Worm (Caenorhabditis elegans) whole organism, young adult: ENCODE results near the gene ckb-1.

Source experiments
- B0035.1 ChIP-seq: sonication (generic microtip); optimal IDR thresholded peaks from 2 replicates; lab custom pipeline; 2016; ENCODE audit warnings: missing genetic modification characterization, mild to moderate bottlenecking, missing compliant biosample characterization, missing genotype, missing genetic modification reagents
- F23B12.7 ChIP-seq: sonication (generic microtip); optimal IDR thresholded peaks from 2 replicates; lab custom pipeline; 2017; ENCODE audit warnings: missing genetic modification characterization, mild to moderate bottlenecking, missing compliant biosample characterization, antibody characterized with exemption, moderate library complexity; ENCODE audit not compliant: insufficient read depth
- F33H1.4 ChIP-seq: fragments of 200-800 bp; sonication (Bioruptor generic); IDR thresholded peaks from 2 replicates; pipeline ENCODE4 v1.3.6; 2022; ENCODE audit warnings: missing genetic modification reagents, missing genetic modification characterization, missing compliant biosample characterization
- F37B4.10 ChIP-seq: fragments of 200-800 bp; sonication (Bioruptor generic); IDR thresholded peaks from 2 replicates; pipeline ENCODE4 v1.3.6; 2022; ENCODE audit warnings: missing genetic modification characterization, missing compliant biosample characterization
- F39B2.1 ChIP-seq: fragments of 200-800 bp; sonication (Bioruptor generic); IDR thresholded peaks from 2 replicates; pipeline ENCODE4 v1.3.6; 2022; ENCODE audit warnings: missing genetic modification reagents, missing genetic modification characterization, missing compliant biosample characterization
- F49E8.2 ChIP-seq: sonication (generic microtip); optimal IDR thresholded peaks from 3 replicates; lab custom pipeline; 2017; ENCODE audit warnings: missing genetic modification characterization, mild to moderate bottlenecking, missing compliant biosample characterization, antibody characterized with exemption, moderate library complexity; ENCODE audit not compliant: insufficient read depth
- F55B11.4 ChIP-seq: sonication (generic microtip); optimal IDR thresholded peaks from 2 replicates; lab custom pipeline; 2016; ENCODE audit warnings: missing compliant biosample characterization, missing genetic modification characterization, borderline replicate concordance; ENCODE audit not compliant: insufficient read depth
- K11D2.4 ChIP-seq: fragments of 200-800 bp; sonication (Bioruptor generic); IDR thresholded peaks from 2 replicates; pipeline ENCODE4 v1.3.6; 2022; ENCODE audit warnings: missing genetic modification reagents, missing genetic modification characterization, missing compliant biosample characterization
- K12H6.12 ChIP-seq: fragments of 200-800 bp; sonication (Bioruptor generic); optimal IDR thresholded peaks from 2 replicates; lab custom pipeline; 2018; ENCODE audit warnings: mild to moderate bottlenecking, missing genetic modification characterization, missing compliant biosample characterization
- T26A5.8 ChIP-seq: sonication (generic microtip); optimal IDR thresholded peaks from 2 replicates; lab custom pipeline; 2016; ENCODE audit warnings: missing genetic modification characterization, missing compliant biosample characterization
- Y79H2A.3 ChIP-seq: fragments of 200-800 bp; sonication (Bioruptor generic); conservative IDR thresholded peaks from 2 replicates; pipeline ENCODE4 v1.3.6; 2022; ENCODE audit warnings: missing genetic modification reagents, missing genetic modification characterization, missing compliant biosample characterization
- Y95B8A.8 ChIP-seq: fragments of 200-800 bp; sonication (Bioruptor generic); IDR thresholded peaks from 2 replicates; pipeline ENCODE4 v1.3.6; 2022; ENCODE audit warnings: missing genetic modification reagents, missing genetic modification characterization, missing compliant biosample characterization
- ZK185.1 ChIP-seq: sonication (generic microtip); optimal IDR thresholded peaks from 2 replicates; lab custom pipeline; 2016; ENCODE audit warnings: mild to moderate bottlenecking, missing genetic modification characterization, missing compliant biosample characterization; ENCODE audit not compliant: poor library complexity, severe bottlenecking
- aptf-3 ChIP-seq: fragments of 200-800 bp; sonication (Bioruptor generic); IDR thresholded peaks from 2 replicates; pipeline ENCODE4 v1.3.6; 2022; ENCODE audit warnings: missing genetic modification characterization, missing compliant biosample characterization
- attf-5 ChIP-seq: fragments of 200-800 bp; sonication (Bioruptor generic); optimal IDR thresholded peaks from 2 replicates; lab custom pipeline; 2018; ENCODE audit warnings: mild to moderate bottlenecking, missing genetic modification characterization, missing compliant biosample characterization
- attf-6 ChIP-seq: fragments of 200-800 bp; sonication (Bioruptor generic); IDR thresholded peaks from 2 replicates; pipeline ENCODE4 v1.3.6; 2022; ENCODE audit warnings: missing genetic modification reagents, missing genetic modification characterization, missing compliant biosample characterization
- ccch-3 ChIP-seq: fragments of 200-800 bp; sonication (Bioruptor generic); optimal IDR thresholded peaks from 2 replicates; lab custom pipeline; 2018; ENCODE audit warnings: mild to moderate bottlenecking, missing genetic modification characterization, missing compliant biosample characterization
- cebp-2 ChIP-seq: fragments of 200-800 bp; sonication (Bioruptor generic); IDR thresholded peaks from 2 replicates; pipeline ENCODE4 v1.3.6; 2022; ENCODE audit warnings: missing genetic modification characterization, missing compliant biosample characterization
- ceh-27 ChIP-seq: fragments of 200-800 bp; sonication (Bioruptor generic); optimal IDR thresholded peaks from 2 replicates; lab custom pipeline; 2018; ENCODE audit warnings: mild to moderate bottlenecking, missing genetic modification characterization, moderate library complexity, missing compliant biosample characterization
- ceh-79 ChIP-seq: sonication (generic microtip); optimal IDR thresholded peaks from 2 replicates; lab custom pipeline; 2017; ENCODE audit warnings: mild to moderate bottlenecking, missing genetic modification characterization, missing compliant biosample characterization
- egl-18 ChIP-seq: fragments of 200-800 bp; sonication (Bioruptor generic); IDR thresholded peaks from 2 replicates; pipeline ENCODE4 v1.3.6; 2022; ENCODE audit warnings: missing genetic modification reagents, missing genetic modification characterization, missing compliant biosample characterization
- egrh-3 ChIP-seq: fragments of 200-800 bp; sonication (Bioruptor generic); IDR thresholded peaks from 2 replicates; pipeline ENCODE4 v1.3.6; 2022; ENCODE audit warnings: missing genetic modification reagents, missing genetic modification characterization, missing compliant biosample characterization
- ekl-4 ChIP-seq: fragments of 200-800 bp; sonication (Bioruptor generic); IDR thresholded peaks from 2 replicates; pipeline ENCODE4 v1.3.6; 2022; ENCODE audit warnings: missing genetic modification reagents, missing genetic modification characterization, missing compliant biosample characterization
- ets-4 ChIP-seq: fragments of 200-800 bp; sonication (Bioruptor generic); optimal IDR thresholded peaks from 2 replicates; lab custom pipeline; 2018; ENCODE audit warnings: mild to moderate bottlenecking, missing genetic modification characterization, missing compliant biosample characterization
- fkh-3 ChIP-seq: sonication (generic microtip); optimal IDR thresholded peaks from 2 replicates; lab custom pipeline; 2016; ENCODE audit warnings: mild to moderate bottlenecking, missing genetic modification characterization, missing compliant biosample characterization
- lin-35 ChIP-seq, 3 experiments: fragments of 150-350 bp in 2 of 3; sonication (generic microtip) in 1 of 3; optimal IDR thresholded peaks; 2 replicates each; lab custom pipeline; 2014 to 2018; ENCODE audit warnings: missing biosample characterization in 3 of 3, missing genetic modification characterization in 3 of 3, missing genetic modification reagents in 3 of 3
- madf-3 ChIP-seq: fragments of 200-800 bp; sonication (Bioruptor generic); IDR thresholded peaks from 2 replicates; pipeline ENCODE4 v1.3.6; 2022; ENCODE audit warnings: missing genetic modification reagents, missing genetic modification characterization, missing compliant biosample characterization
- madf-8 ChIP-seq: fragments of 200-800 bp; sonication (Bioruptor generic); conservative IDR thresholded peaks from 2 replicates; pipeline ENCODE4 v1.3.6; 2022; ENCODE audit warnings: missing genetic modification reagents, missing genetic modification characterization, missing compliant biosample characterization
- mcd-1 ChIP-seq: fragments of 200-800 bp; sonication (Bioruptor generic); IDR thresholded peaks from 2 replicates; pipeline ENCODE4 v1.3.6; 2022; ENCODE audit warnings: missing genetic modification reagents, missing genetic modification characterization, missing compliant biosample characterization
- nhr-120 ChIP-seq: fragments of 200-800 bp; sonication (Bioruptor generic); IDR thresholded peaks from 2 replicates; pipeline ENCODE4 v1.3.6; 2022; ENCODE audit warnings: missing genetic modification characterization, missing compliant biosample characterization
- nhr-80 ChIP-seq: sonication (generic microtip); optimal IDR thresholded peaks from 2 replicates; lab custom pipeline; 2016; ENCODE audit warnings: missing genetic modification characterization, missing compliant biosample characterization
- nhr-90 ChIP-seq: sonication (generic microtip); optimal IDR thresholded peaks from 2 replicates; lab custom pipeline; 2016; ENCODE audit warnings: missing genotype, mild to moderate bottlenecking, missing genetic modification characterization, missing compliant biosample characterization
- sea-2 ChIP-seq: fragments of 200-800 bp; sonication (Bioruptor generic); IDR thresholded peaks from 2 replicates; pipeline ENCODE4 v1.3.6; 2022; ENCODE audit warnings: missing genetic modification characterization, missing compliant biosample characterization
- snpc-1.3 ChIP-seq: sonication (generic microtip); optimal IDR thresholded peaks from 2 replicates; lab custom pipeline; 2017; ENCODE audit warnings: missing genetic modification characterization, mild to moderate bottlenecking, missing compliant biosample characterization, antibody characterized with exemption, moderate library complexity, missing genotype, missing genetic modification reagents; ENCODE audit not compliant: insufficient read depth
- snpc-4 ChIP-seq, 5 experiments: fragments of 150-350 bp in 1 of 5; sonication (generic microtip) in 4 of 5; optimal IDR thresholded peaks; 2 replicates each; lab custom pipeline; 2014 to 2018; ENCODE audit warnings: missing genetic modification characterization in 5 of 5, missing biosample characterization in 3 of 5, antibody characterized with exemption in 2 of 5, mild to moderate bottlenecking in 2 of 5, missing compliant biosample characterization in 2 of 5, missing genotype in 2 of 5, moderate library complexity in 2 of 5, missing genetic modification reagents in 1 of 5
- unc-62 ChIP-seq: fragments of 150-350 bp; optimal IDR thresholded peaks from 2 replicates; lab custom pipeline; 2014; ENCODE audit warnings: missing biosample characterization, missing genetic modification reagents, missing genetic modification characterization
- ztf-22 ChIP-seq: fragments of 200-800 bp; sonication (Bioruptor generic); optimal IDR thresholded peaks from 2 replicates; lab custom pipeline; 2018; ENCODE audit warnings: mild to moderate bottlenecking, missing genetic modification characterization, moderate library complexity, missing compliant biosample characterization
- ztf-25 ChIP-seq: fragments of 200-800 bp; sonication (Bioruptor generic); IDR thresholded peaks from 2 replicates; pipeline ENCODE4 v1.3.6; 2022; ENCODE audit warnings: missing genetic modification reagents, missing genetic modification characterization, missing compliant biosample characterization
- ztf-28 ChIP-seq: fragments of 200-800 bp; sonication (Bioruptor generic); IDR thresholded peaks from 2 replicates; pipeline ENCODE4 v1.3.6; 2022; ENCODE audit warnings: missing genetic modification reagents, missing genetic modification characterization, missing compliant biosample characterization
- ztf-3 ChIP-seq: fragments of 200-800 bp; sonication (Bioruptor generic); optimal IDR thresholded peaks from 2 replicates; lab custom pipeline; 2018; ENCODE audit warnings: mild to moderate bottlenecking, missing genetic modification characterization, missing compliant biosample characterization

Gene ckb-1

DNA sequence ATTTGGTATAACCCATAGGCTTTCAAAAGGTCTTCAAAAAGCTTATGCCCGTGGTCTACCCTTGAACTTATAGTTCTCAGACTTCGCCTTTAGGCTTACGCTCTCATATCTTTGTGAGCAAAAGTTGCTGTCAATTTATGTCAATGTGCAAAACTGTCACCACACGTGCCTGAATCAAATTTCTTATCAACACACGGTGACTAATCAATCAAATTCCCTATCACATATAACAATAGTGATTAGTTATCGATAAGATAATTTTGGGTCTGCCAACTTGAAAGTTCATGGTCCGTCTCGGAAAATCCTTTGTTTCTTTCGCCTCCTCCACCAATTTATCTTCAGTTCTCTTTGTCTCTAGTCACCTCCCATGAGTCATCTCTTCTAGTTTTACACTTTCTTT, 7.6 kb upstream of the ckb-1 start:
- TF ChIP-seq nhr-80 (tag; lab: Kevin White, UChicago) (peak; percentile 34), fkh-3 (tag; lab: Kevin White, UChicago) (no peak), ccch-3 (no peak), K12H6.12 (tag; lab: Kevin White, UChicago) (no peak)

- TF ChIP-seq ztf-3 (GFP tag; lab: Kevin White, UChicago) (no peak), nhr-120 (GFP tag; lab: Robert Waterston, UW) (no peak), unc-62 (GFP tag; lab: Kevin White, UChicago) (no peak), F23B12.7 (tag; lab: Kevin White, UChicago) (no peak), lin-35 (GFP tag; optimal IDR thresholded peaks at IDR 0.05; lab: Kevin White, UChicago) (no peak), F37B4.10 (GFP tag; lab: Robert Waterston, UW) (no peak), attf-5 (GFP tag; lab: Kevin White, UChicago) (no peak), attf-6 (GFP tag; lab: Robert Waterston, UW) (no peak), F39B2.1 (GFP tag; lab: Robert Waterston, UW) (no peak), ztf-22 (GFP tag; lab: Kevin White, UChicago) (no peak), Y95B8A.8 (GFP tag; lab: Robert Waterston, UW) (no peak), ets-4 (no peak)
- TF ChIP-seq, all 124 proteins: peak for 0
Observed at ce11 chrIII:4358345-4358744, 6.7 kb upstream of the ckb-1 start.

DNA sequence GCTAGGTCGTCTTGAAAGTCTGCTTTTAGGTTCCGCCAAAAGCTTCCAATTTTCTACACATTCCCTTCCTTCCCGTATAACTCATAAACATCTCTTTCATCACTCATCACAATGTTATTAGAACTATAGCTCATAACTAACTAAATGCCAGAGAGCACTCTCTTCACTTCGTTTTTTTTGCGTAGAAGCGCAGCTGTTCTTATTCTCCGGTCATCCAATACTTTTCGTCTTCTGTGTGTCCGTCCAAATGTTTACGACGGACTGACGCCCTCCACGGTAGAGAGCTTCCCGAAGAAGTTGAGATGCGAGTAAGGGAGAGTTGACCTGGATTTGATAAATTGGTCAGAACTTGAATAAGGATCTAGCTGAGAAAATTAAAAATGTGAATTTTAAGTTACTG, 5.9 kb upstream of the ckb-1 start:
- no peak for TF ChIP-seq F33H1.4 (GFP tag; lab: Robert Waterston, UW)
- no peak for TF ChIP-seq egl-18 (GFP tag; lab: Robert Waterston, UW)
- no peak for TF ChIP-seq egrh-3 (GFP tag; lab: Robert Waterston, UW)
- no peak for TF ChIP-seq B0035.1 (tag; lab: Kevin White, UChicago)
- no peak for TF ChIP-seq T26A5.8
- TF ChIP-seq F55B11.4 = no peak
- TF ChIP-seq ekl-4 = no peak
- no peak for TF ChIP-seq sea-2 (GFP tag; lab: Robert Waterston, UW)
- no peak for TF ChIP-seq aptf-3

DNA sequence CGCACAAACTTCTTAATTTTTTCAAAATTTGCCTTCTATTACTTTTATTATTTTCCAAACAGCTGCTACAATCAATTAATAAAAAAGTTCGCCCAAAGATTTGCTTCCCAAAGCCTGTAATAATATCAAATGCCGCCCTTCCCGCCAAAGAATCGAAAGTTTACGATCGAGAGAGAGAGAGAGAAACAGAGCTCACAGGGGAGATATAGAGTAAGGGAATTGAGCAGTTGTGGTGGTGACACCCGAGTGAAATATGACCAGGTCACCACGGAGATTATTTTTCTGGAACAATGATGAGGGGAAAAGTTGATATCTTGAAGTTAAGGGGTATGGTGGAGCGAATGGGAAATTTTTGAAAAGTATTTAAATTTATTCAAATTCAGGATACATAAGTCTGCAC, 5.2 kb upstream of the ckb-1 start:
- TF ChIP-seq K11D2.4 (GFP tag; lab: Robert Waterston, UW) (no peak), madf-8 (GFP tag; lab: Robert Waterston, UW) (no peak), nhr-90 (tag; lab: Kevin White, UChicago) (no peak), ceh-27 (GFP tag; lab: Kevin White, UChicago) (no peak), ztf-25 (GFP tag; lab: Robert Waterston, UW) (no peak), ztf-28 (no peak), mcd-1 (GFP tag; lab: Robert Waterston, UW) (no peak), Y95B8A.8 (GFP tag; lab: Robert Waterston, UW) (no peak), ekl-4 (no peak), snpc-4 (GFP tag; optimal IDR thresholded peaks at IDR 0.05; lab: Kevin White, UChicago) (no peak), snpc-4 (tag; optimal IDR thresholded peaks at IDR 0.05; lab: Kevin White, UChicago) (no peak), ZK185.1 (tag; lab: Kevin White, UChicago) (no peak), cebp-2 (no peak), Y79H2A.3 (GFP tag; lab: Robert Waterston, UW) (no peak), snpc-1.3 (tag; lab: Kevin White, UChicago) (no peak), madf-3 (GFP tag; lab: Robert Waterston, UW) (no peak), ceh-79 (tag; lab: Kevin White, UChicago) (no peak), F49E8.2 (tag; lab: Kevin White, UChicago) (no peak)
